Worm (Caenorhabditis elegans) whole organism, L4/young adult: Measurements from ENCODE around the gene mgl-3.

ENCODE experiments used
- W03F9.2 ChIP-seq: fragments of 150-350 bp; optimal IDR thresholded peaks from 2 replicates; lab custom pipeline; 2014; ENCODE audit warnings: missing biosample characterization, missing genetic modification characterization
- dao-5 ChIP-seq: sonication (generic microtip); optimal IDR thresholded peaks from 2 replicates; lab custom pipeline; 2016; ENCODE audit warnings: missing genotype, missing genetic modification characterization, moderate library complexity, missing compliant biosample characterization

DNA sequence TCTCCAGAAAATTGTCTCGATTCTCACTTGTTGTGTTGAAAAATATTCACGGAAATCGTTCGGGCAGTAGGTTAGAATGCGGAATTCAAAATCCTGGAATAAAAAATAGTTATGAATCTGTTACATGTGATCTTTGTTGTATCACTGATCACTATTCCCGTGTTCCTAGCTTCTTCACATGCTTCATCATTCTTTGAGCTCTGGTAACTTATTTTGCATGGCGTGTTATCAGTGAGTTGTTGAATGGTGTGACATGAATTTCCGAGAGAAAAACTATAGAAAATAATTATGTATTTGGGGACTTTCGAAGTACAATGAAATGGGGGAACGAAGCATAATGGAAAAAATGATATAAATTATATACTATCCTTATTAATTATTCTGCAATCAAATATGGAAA, 45.2 kb upstream of the mgl-3 start:
- TF ChIP-seq W03F9.2 (tag; lab: Kevin White, UChicago) = no peak
- TF ChIP-seq dao-5 (tag; lab: Kevin White, UChicago) = no peak
